Worm (Caenorhabditis elegans): ENCODE data around the gene Y49F6B.19.

DNA sequence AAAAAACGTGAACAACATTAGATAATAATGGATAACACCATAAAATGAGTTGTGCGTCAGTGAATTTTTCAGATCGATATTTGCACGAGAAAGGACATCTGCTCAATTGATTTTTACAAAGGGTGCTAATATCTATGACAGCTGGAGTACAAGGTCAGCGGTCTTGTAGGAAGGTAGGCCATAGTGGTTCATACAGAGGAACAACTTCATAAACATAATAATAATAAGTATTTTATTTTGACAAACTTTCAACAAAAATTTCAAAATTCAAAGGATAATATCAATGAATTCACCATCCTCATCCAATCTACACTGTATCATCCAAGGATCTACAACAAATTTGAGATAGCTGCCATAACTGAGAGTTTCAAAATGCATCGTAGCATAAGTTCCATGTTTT, 35.0 kb downstream of the Y49F6B.19 start, which contains the start of gene fbxb-104:
- TF ChIP-seq M03D4.4 (tag; optimal IDR thresholded peaks at IDR 0.05) = no peak
- TF ChIP-seq pha-4 (tag; optimal IDR thresholded peaks at IDR 0.05) = no peak
- TF ChIP-seq sptf-1 (tag; optimal IDR thresholded peaks at IDR 0.05) = no peak
- TF ChIP-seq ztf-11 (tag; optimal IDR thresholded peaks at IDR 0.05) = no peak
- no peak for TF ChIP-seq nhr-28 (tag; optimal IDR thresholded peaks at IDR 0.05)
- no peak for TF ChIP-seq lsy-2 (tag; optimal IDR thresholded peaks at IDR 0.05)
- no peak for TF ChIP-seq nhr-12 (tag; optimal IDR thresholded peaks at IDR 0.05)
